Worm (Caenorhabditis elegans) whole organism, early embryonic: ENCODE measurements around the gene dylt-3.

Source experiments
- ama-1 ChIP-seq: fragments of 150-350 bp; optimal IDR thresholded peaks from 2 replicates; lab custom pipeline; 2014
- ceh-13 ChIP-seq: fragments of 200-800 bp; sonication (Bioruptor generic); optimal IDR thresholded peaks from 2 replicates; lab custom pipeline; 2018; ENCODE audit warnings: mild to moderate bottlenecking, missing genetic modification characterization, missing compliant biosample characterization
- ets-7 ChIP-seq: sonication (generic microtip); optimal IDR thresholded peaks from 2 replicates; lab custom pipeline; 2016; ENCODE audit warnings: missing genotype, missing genetic modification characterization, missing compliant biosample characterization
- tbx-37 ChIP-seq: fragments of 200-800 bp; sonication (Bioruptor generic); conservative IDR thresholded peaks from 2 replicates; pipeline ENCODE4 v1.3.6; 2022; ENCODE audit warnings: missing genetic modification reagents, missing genetic modification characterization, missing compliant biosample characterization

DNA sequence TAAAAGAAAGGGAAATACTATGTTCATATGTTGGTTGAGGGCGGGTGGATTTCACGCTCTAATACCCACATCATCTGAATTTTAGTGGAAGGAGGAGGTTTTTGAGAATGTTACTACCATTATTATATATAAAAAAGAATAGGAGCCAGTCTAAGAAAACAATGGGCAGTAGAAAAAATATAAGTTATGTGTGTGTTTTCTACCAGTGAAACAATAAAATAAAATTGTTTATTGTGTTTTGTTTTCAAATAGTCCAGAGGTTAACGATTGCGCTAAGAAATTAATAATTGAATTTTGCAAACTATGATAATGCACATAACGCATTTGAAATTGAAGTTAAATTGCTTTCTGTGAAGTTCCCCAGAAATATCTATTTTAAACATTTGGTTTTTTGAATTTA is 27.9 kb downstream of the dylt-3 start, which contains the start of gene M110.8:
- no peak for TF ChIP-seq tbx-37
- no peak for TF ChIP-seq ets-7 (tag; lab: Kevin White, UChicago)
- TF ChIP-seq ceh-13 (GFP tag; lab: Kevin White, UChicago): no peak
- TF ChIP-seq ama-1: no peak
